Worm (Caenorhabditis elegans) whole organism, mixed stage, embryonic: ENCODE data around the gene dohh-1.

Experiments used
- ces-1 ChIP-seq: fragments of 150-350 bp; optimal IDR thresholded peaks from 2 replicates; lab custom pipeline; 2014; ENCODE audit warnings: missing biosample characterization, missing genetic modification reagents, missing genetic modification characterization
- elt-3 ChIP-seq: fragments of 150-350 bp; optimal IDR thresholded peaks from 2 replicates; lab custom pipeline; 2014; ENCODE audit warnings: missing biosample characterization, missing genetic modification characterization
- lsy-2 ChIP-seq: fragments of 150-350 bp; optimal IDR thresholded peaks from 2 replicates; lab custom pipeline; 2014; ENCODE audit warnings: missing biosample characterization, missing genetic modification characterization
- ztf-11 ChIP-seq: fragments of 150-350 bp; optimal IDR thresholded peaks from 2 replicates; lab custom pipeline; 2014; ENCODE audit warnings: missing biosample characterization, missing genetic modification characterization

DNA sequence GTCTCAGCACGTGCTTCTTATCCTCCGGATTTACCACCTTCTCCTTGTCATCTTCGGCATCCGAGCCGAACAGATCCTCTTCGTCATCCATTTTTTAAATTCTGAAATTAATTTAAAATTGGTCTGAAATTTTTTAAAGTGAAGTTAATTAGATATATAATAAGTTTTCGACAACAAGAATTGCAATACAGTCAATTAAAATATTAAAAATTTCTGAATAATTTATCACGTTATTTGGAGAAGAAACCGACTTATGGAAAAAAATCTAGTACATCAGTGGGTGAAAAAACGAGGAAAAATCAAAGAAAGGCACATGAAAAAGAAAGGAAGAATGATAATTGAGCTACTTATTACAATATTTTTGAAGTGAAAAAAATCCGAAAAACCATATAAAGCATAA, 25.8 kb downstream of the dohh-1 start, which contains the start of gene taf-13:
- no peak for TF ChIP-seq ces-1 (GFP tag; lab: Kevin White, UChicago)
- TF ChIP-seq ztf-11 = no peak
- TF ChIP-seq lsy-2 (tag; lab: Kevin White, UChicago) = no peak
- no peak for TF ChIP-seq elt-3 (tag; lab: Kevin White, UChicago)
